Worm (Caenorhabditis elegans): Measurements from ENCODE around the gene F26F4.2.

DNA sequence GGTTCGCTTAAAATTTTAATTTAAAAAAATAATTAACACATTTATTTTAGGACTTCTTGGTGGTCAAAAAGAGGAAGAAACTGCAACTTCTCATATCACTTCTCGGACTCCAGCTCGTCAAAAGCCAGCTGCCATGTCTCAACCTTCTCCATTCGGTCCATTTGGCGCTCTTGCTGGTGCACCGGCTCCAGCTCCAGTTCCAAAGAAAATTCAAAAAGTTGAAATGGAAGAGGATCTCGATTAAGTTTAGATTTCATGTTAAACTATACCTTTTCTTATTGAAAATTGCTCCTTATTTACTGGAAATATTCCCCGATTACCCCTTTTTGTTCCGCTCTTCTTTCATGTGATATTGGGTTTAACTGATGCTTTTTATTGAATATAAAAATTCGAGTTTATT, 2.7 kb downstream of the F26F4.2 start:
- TF ChIP-seq ref-1 (GFP tag; conservative IDR thresholded peaks at IDR 0.05): no peak
- TF ChIP-seq flt-1 (GFP tag; IDR thresholded peaks at IDR 0.05): no peak
- TF ChIP-seq ztf-23 (GFP tag; IDR thresholded peaks at IDR 0.05): no peak
- no peak for TF ChIP-seq ztf-29 (GFP tag; IDR thresholded peaks at IDR 0.05)
- TF ChIP-seq tab-1 (GFP tag; IDR thresholded peaks at IDR 0.05): no peak
- no peak for TF ChIP-seq klf-2 (GFP tag; conservative IDR thresholded peaks at IDR 0.05)
- no peak for TF ChIP-seq T22C8.4 (GFP tag; IDR thresholded peaks at IDR 0.05)

Measured in whole organism, midembryonic.